Worm (Caenorhabditis elegans): Measurements from ENCODE around the gene baz-2.

The baz-2 gene

DNA sequence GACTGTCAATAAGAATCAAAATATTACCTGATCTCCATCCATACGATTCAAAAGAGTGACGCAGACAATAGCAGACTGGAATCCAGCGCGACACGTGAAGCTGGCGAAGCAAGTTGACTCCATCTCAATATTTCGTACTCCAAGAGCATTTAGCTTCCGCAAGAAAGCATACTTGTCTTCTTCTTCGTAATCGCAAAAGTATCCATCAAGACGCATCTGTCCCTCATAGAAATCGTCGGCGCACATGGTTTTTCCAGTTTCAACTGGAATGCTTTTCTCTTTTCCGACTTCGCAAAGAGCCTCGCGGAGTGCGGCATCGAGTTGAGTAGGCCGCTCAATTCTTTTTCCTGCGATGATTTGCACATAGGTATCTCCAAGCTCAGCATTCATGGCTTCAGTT, 14.5 kb downstream of the baz-2 start:
- TF ChIP-seq F57C9.4 (tag; optimal IDR thresholded peaks at IDR 0.05) (no peak), B0035.1 (tag; optimal IDR thresholded peaks at IDR 0.05) (no peak), fkh-3 (tag; optimal IDR thresholded peaks at IDR 0.05) (no peak), bed-2 (GFP tag; IDR thresholded peaks at IDR 0.05) (no peak), let-526 (GFP tag; IDR thresholded peaks at IDR 0.05) (no peak), rec-8 (tag; optimal IDR thresholded peaks at IDR 0.05) (no peak), pha-4 (tag; optimal IDR thresholded peaks at IDR 0.05) (no peak), F23B12.7 (tag; optimal IDR thresholded peaks at IDR 0.05; ENCODE audit: insufficient read depth) (no peak)

DNA sequence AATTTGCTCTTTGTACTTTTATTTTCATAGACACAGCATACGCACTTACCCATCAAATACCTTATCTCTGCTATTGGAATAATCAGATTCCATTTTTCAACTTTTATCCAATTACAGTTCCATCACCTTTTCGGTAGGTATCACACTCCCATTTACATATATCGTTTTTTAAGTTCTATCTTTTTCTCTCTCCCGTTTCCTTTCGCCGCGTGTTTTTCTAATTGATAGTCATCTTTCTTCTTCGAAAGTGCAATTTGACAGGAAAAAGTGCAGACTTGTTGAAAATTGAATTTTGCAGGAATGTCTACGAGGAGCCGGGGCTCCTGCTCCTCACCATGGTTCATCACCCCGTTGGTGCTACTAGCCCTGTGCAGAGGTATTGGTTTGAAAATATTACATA, 30.7 kb downstream of the baz-2 start, which contains the start of gene fbn-1:
Gene fbn-1 (plus strand): TSS at position 301 of the 400 bp plus-strand sequence.
- TF ChIP-seq madf-10 (tag; optimal IDR thresholded peaks at IDR 0.05) (no peak), madf-8 (GFP tag; conservative IDR thresholded peaks at IDR 0.05) (no peak), zfh-2 (GFP tag; conservative IDR thresholded peaks at IDR 0.05) (no peak), bed-2 (GFP tag; IDR thresholded peaks at IDR 0.05) (no peak), ztf-3 (GFP tag; optimal IDR thresholded peaks at IDR 0.05) (no peak), aptf-2 (GFP tag; conservative IDR thresholded peaks at IDR 0.05) (no peak), nhr-80 (tag; optimal IDR thresholded peaks at IDR 0.05) (no peak), B0035.1 (tag; optimal IDR thresholded peaks at IDR 0.05) (no peak), die-1 (tag; optimal IDR thresholded peaks at IDR 0.05) (no peak), C17E4.6 (GFP tag; IDR thresholded peaks at IDR 0.05) (no peak), B0336.3 (GFP tag; IDR thresholded peaks at IDR 0.05) (no peak), lag-1 (GFP tag; IDR thresholded peaks at IDR 0.05) (no peak), hmg-1.2 (GFP tag; IDR thresholded peaks at IDR 0.05) (no peak), F39B2.1 (GFP tag; IDR thresholded peaks at IDR 0.05) (no peak)

DNA sequence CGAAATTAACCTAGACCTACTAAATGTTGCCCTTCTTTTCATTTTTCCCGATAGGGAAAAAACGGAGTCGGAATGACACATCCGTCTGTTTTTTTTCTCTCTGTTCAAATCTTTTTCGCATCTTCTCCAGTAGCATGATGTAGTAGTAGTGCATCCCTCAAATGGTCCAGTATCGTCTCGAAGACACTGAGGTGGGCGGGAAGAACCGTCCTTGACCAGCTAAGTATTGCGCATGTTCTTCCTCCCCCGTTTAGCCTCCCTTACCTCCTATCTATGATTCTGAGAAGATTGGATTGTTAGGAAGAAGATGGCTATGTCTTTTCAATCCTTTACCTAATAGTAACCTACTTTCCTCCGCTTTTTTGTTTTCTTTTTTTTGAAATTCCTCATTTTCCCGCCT, 32.9 kb downstream of the baz-2 start:
- TF ChIP-seq efl-1 (GFP tag; optimal IDR thresholded peaks at IDR 0.05), result no peak
- no peak for TF ChIP-seq zfh-2 (GFP tag; conservative IDR thresholded peaks at IDR 0.05)
- no peak for TF ChIP-seq hsf-1 (GFP tag; IDR thresholded peaks at IDR 0.05)
- no peak for TF ChIP-seq tbx-9 (tag; optimal IDR thresholded peaks at IDR 0.05; ENCODE audit: borderline replicate concordance)

DNA sequence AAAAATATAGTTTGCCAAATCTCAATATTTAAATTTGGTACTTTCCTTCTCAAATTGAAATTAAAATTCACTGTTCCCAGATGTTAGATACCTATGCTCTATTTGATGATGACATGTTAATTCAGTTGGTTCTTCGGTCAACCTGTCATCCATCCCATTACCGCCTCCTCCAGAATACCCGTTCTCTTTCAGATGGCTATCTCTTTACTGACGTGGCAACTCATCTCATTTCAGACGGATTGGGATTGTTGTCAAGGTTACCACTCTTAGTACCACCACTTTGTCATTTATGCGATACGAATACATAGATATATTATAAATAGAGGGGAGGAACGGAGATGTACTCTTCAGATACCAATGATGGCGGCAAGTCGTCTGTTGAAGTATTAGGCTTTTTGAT, 34.5 kb downstream of the baz-2 start:
- peak; percentile 69 for TF ChIP-seq unc-62 (GFP tag; optimal IDR thresholded peaks at IDR 0.05)
- no peak for TF ChIP-seq ceh-91 (GFP tag; IDR thresholded peaks at IDR 0.05)

DNA sequence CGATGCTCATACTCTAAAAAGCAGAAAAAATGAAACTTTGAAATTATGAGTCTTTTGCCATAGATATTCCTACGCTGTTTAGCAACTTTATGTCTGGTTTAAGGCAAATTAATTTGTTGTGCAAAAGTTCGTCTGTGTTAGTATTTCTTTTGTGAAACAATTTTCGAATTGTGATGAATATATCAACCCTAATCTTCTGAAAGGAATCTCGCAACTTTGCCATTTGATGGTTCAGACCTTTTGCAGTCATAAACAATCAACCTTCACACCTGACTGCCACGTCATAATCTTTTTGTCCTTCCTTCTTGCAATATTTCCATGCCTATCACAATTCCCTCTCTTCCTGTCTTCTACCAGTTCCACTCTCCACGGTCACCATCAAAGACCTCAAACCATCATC, 36.0 kb downstream of the baz-2 start:
- TF ChIP-seq ceh-91 (GFP tag; IDR thresholded peaks at IDR 0.05) (no peak), ceh-58 (GFP tag; IDR thresholded peaks at IDR 0.05) (0 out of 2 replicates have a peak, but pooled peaks have one; percentile 30)

DNA sequence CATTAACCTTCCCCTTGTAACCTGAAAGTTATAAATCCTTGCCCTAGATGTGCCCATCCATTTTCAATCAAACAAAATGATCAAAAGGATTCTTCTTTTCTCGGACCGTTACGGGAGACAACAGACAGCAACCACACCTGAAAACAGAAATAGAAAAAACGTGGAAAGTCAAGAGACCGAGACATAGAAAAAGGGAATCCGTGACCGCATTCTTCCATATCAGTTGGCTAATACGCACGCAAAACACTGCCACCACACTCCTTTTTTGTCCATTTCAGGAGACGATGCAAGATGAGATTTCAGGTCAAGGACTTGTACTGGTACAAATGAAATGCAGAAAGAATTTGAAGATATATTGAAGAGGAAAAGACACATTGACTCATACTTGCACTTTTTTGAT, 37.5 kb downstream of the baz-2 start:
- no peak for TF ChIP-seq snpc-3.4 (tag; optimal IDR thresholded peaks at IDR 0.05)
- no peak for TF ChIP-seq F49E8.2 (tag; optimal IDR thresholded peaks at IDR 0.05; ENCODE audit: insufficient read depth)
- no peak for TF ChIP-seq B0336.3 (GFP tag; IDR thresholded peaks at IDR 0.05)
- no peak for TF ChIP-seq nfya-1 (tag; optimal IDR thresholded peaks at IDR 0.05; ENCODE audit: borderline replicate concordance, insufficient read depth)
- TF ChIP-seq akir-1 (GFP tag; optimal IDR thresholded peaks at IDR 0.05), result no peak
- TF ChIP-seq F39B2.1 (GFP tag; IDR thresholded peaks at IDR 0.05), result no peak
- TF ChIP-seq Y95B8A.8 (GFP tag; IDR thresholded peaks at IDR 0.05), result no peak
- no peak for TF ChIP-seq nhr-179 (tag; optimal IDR thresholded peaks at IDR 0.05)
- TF ChIP-seq hlh-26 (GFP tag; conservative IDR thresholded peaks at IDR 0.05), result no peak
- no peak for TF ChIP-seq attf-5 (GFP tag; optimal IDR thresholded peaks at IDR 0.05)
- no peak for TF ChIP-seq T26A5.8 (tag; optimal IDR thresholded peaks at IDR 0.05)
- TF ChIP-seq egl-18 (GFP tag; IDR thresholded peaks at IDR 0.05), result no peak
- no peak for TF ChIP-seq him-1 (tag; optimal IDR thresholded peaks at IDR 0.05)
- no peak for TF ChIP-seq lsl-1 (GFP tag; optimal IDR thresholded peaks at IDR 0.05)
- TF ChIP-seq K11D2.4 (GFP tag; IDR thresholded peaks at IDR 0.05), result no peak
- no peak for TF ChIP-seq egrh-3 (GFP tag; IDR thresholded peaks at IDR 0.05)

Data from whole organism, young adult.